Worm (Caenorhabditis elegans) whole organism, L4 larva: Measurements from ENCODE around the gene F21G4.5.

Experiments
- F26F4.8 ChIP-seq: fragments of 200-800 bp; sonication (Bioruptor generic); conservative IDR thresholded peaks from 2 replicates; pipeline ENCODE4 v1.3.6; 2022; ENCODE audit warnings: missing genetic modification characterization, missing compliant biosample characterization
- ZK546.5 ChIP-seq, 2 experiments: sonication (generic microtip); optimal IDR thresholded peaks; 2 replicates each; lab custom pipeline; 2017; ENCODE audit warnings: missing biosample characterization in 2 of 2, missing genetic modification characterization in 2 of 2
- ama-1 ChIP-seq: fragments of 150-350 bp; optimal IDR thresholded peaks from 2 replicates; lab custom pipeline; 2014; ENCODE audit warnings: inconsistent platforms, mixed read lengths
- ceh-32 ChIP-seq: sonication (generic microtip); optimal IDR thresholded peaks from 2 replicates; lab custom pipeline; 2016; ENCODE audit warnings: mild to moderate bottlenecking, missing genetic modification characterization, missing compliant biosample characterization; ENCODE audit not compliant: poor library complexity
- lir-3 ChIP-seq: sonication (generic microtip); optimal IDR thresholded peaks from 2 replicates; lab custom pipeline; 2016; ENCODE audit warnings: mild to moderate bottlenecking, missing genetic modification characterization, missing compliant biosample characterization
- nhr-76 ChIP-seq: fragments of 150-350 bp; optimal IDR thresholded peaks from 2 replicates; lab custom pipeline; 2014; ENCODE audit warnings: missing biosample characterization, missing genetic modification characterization
- skn-1 ChIP-seq: fragments of 150-350 bp; optimal IDR thresholded peaks from 2 replicates; lab custom pipeline; 2014; ENCODE audit warnings: missing biosample characterization, missing genetic modification characterization

DNA sequence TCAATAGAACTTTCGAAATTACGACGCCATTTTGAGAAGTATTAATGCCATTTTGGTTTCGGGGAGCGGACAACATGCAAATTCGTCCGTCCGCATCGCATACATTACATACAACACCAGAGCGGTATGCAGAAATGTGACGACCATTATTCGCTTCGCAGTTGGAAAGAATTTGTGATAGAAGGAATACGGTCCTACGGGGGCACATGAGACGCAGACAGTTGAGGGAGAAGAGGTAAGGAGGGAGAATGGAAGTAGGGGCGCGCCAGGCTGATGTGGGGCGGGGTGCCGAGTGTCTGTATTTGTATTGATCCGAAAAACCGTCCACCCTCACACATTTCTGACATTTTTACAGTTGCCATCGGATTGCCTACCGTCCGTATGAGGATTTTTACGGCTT lies 35.4 kb downstream of the F21G4.5 start:
- no peak for TF ChIP-seq F26F4.8 (GFP tag; lab: Robert Waterston, UW)
- no peak for TF ChIP-seq ama-1
- TF ChIP-seq skn-1 (tag; lab: Kevin White, UChicago) = no peak
- TF ChIP-seq ZK546.5 (tag; optimal IDR thresholded peaks at IDR 0.05; lab: Kevin White, UChicago) = no peak
- TF ChIP-seq lir-3 (tag; lab: Kevin White, UChicago) = no peak
- TF ChIP-seq nhr-76 = no peak
- TF ChIP-seq ceh-32 (tag; lab: Kevin White, UChicago) = no peak
